Fruit fly (Drosophila melanogaster) Kc167 (cell line): ENCODE data around the gene AdoR.

Experiments
- Myc ChIP-seq: fragments of >200 bp; optimal IDR thresholded peaks from 2 replicates; lab custom pipeline; 2017; ENCODE audit warnings: missing external identifiers
- Sin3A ChIP-seq: fragments of >200 bp; optimal IDR thresholded peaks from 2 replicates; lab custom pipeline; 2018; ENCODE audit warnings: missing external identifiers
- h ChIP-seq: fragments of >200 bp; optimal IDR thresholded peaks from 3 replicates; lab custom pipeline; 2018; ENCODE audit warnings: missing external identifiers
- insv ChIP-seq: fragments of >200 bp; optimal IDR thresholded peaks from 3 replicates; lab custom pipeline; 2018; ENCODE audit warnings: missing external identifiers
- psq ChIP-seq: fragments of >200 bp; optimal IDR thresholded peaks from 2 replicates; lab custom pipeline; 2017; ENCODE audit warnings: missing external identifiers
- ttk ChIP-seq: sonication (Bioruptor generic); optimal IDR thresholded peaks from 2 replicates; lab custom pipeline; 2017; ENCODE audit warnings: missing external identifiers

- no peak for TF ChIP-seq insv (lab: Kevin White, UChicago)
- TF ChIP-seq psq (lab: Kevin White, UChicago): no peak
- TF ChIP-seq Sin3A (lab: Kevin White, UChicago): no peak
- TF ChIP-seq Myc (lab: Kevin White, UChicago): no peak
- TF ChIP-seq ttk (lab: Kevin White, UChicago): no peak
- no peak for TF ChIP-seq h
Measured at dm6 chr3R:30104912-30105510, 44.4 kb downstream of the AdoR start.
